Worm (Caenorhabditis elegans): ENCODE data around the gene pfd-4.
A peak's percentile ranks its signal among the peaks of the same experiment; 100 is the strongest.

The pfd-4 gene

ce11 chrIV:11307770-11308169 lies 7.2 kb upstream of the pfd-4 start:
- TF ChIP-seq aly-1 (tag; optimal IDR thresholded peaks at IDR 0.05) (no peak), ets-7 (tag; optimal IDR thresholded peaks at IDR 0.05) (no peak), tbx-11 (GFP tag; IDR thresholded peaks at IDR 0.05) (no peak), hmbx-1 (tag; optimal IDR thresholded peaks at IDR 0.05) (no peak), tbx-37 (GFP tag; conservative IDR thresholded peaks at IDR 0.05) (no peak), scrt-1 (GFP tag; IDR thresholded peaks at IDR 0.05) (no peak), flt-1 (GFP tag; IDR thresholded peaks at IDR 0.05) (no peak), hnd-1 (tag; optimal IDR thresholded peaks at IDR 0.05) (no peak), hmg-4 (GFP tag; optimal IDR thresholded peaks at IDR 0.05) (no peak), B0310.2 (tag; optimal IDR thresholded peaks at IDR 0.05) (no peak), pes-1 (GFP tag; IDR thresholded peaks at IDR 0.05) (no peak), F13C5.2 (tag; optimal IDR thresholded peaks at IDR 0.05) (no peak), ceh-36 (tag; optimal IDR thresholded peaks at IDR 0.05) (no peak), sea-1 (GFP tag; conservative IDR thresholded peaks at IDR 0.05) (no peak), ceh-13 (GFP tag; optimal IDR thresholded peaks at IDR 0.05) (no peak), tra-4 (tag; optimal IDR thresholded peaks at IDR 0.05) (no peak), ama-1 (optimal IDR thresholded peaks at IDR 0.05) (no peak)

ce11 chrIV:11310624-11311023 lies 4.4 kb upstream of the pfd-4 start, which contains the start of gene znf-207:
Gene znf-207, plus strand, starts transcription at chrIV:11310972.
- peak; percentile 24 for TF ChIP-seq ceh-13 (GFP tag; optimal IDR thresholded peaks at IDR 0.05)
- TF ChIP-seq sea-1 (GFP tag; conservative IDR thresholded peaks at IDR 0.05): 0 out of 2 replicates have a peak, but pooled peaks have one; percentile 51
- 0 out of 2 replicates have a peak, but pooled peaks have one; percentile 26 for TF ChIP-seq tbx-11 (GFP tag; IDR thresholded peaks at IDR 0.05)
- peak; percentile 20 for TF ChIP-seq hnd-1 (tag; optimal IDR thresholded peaks at IDR 0.05)
- peak; percentile 57 for TF ChIP-seq aly-1 (tag; optimal IDR thresholded peaks at IDR 0.05)
- peak; percentile 75 for TF ChIP-seq F13C5.2 (tag; optimal IDR thresholded peaks at IDR 0.05)
- no peak for TF ChIP-seq ets-7 (tag; optimal IDR thresholded peaks at IDR 0.05)
- TF ChIP-seq tra-4 (tag; optimal IDR thresholded peaks at IDR 0.05): no peak
- peak; percentile 9 for TF ChIP-seq hmbx-1 (tag; optimal IDR thresholded peaks at IDR 0.05)
- TF ChIP-seq scrt-1 (GFP tag; IDR thresholded peaks at IDR 0.05): no peak
- TF ChIP-seq flt-1 (GFP tag; IDR thresholded peaks at IDR 0.05): peak; percentile 61; the same call in 1 of the 2 replicates
- peak; percentile 73 for TF ChIP-seq pes-1 (GFP tag; IDR thresholded peaks at IDR 0.05)
- TF ChIP-seq B0310.2 (tag; optimal IDR thresholded peaks at IDR 0.05): no peak
- no peak for TF ChIP-seq ama-1 (optimal IDR thresholded peaks at IDR 0.05)
- TF ChIP-seq hmg-4 (GFP tag; optimal IDR thresholded peaks at IDR 0.05): no peak
- 0 out of 2 replicates have a peak, but pooled peaks have one; percentile 37 for TF ChIP-seq tbx-37 (GFP tag; conservative IDR thresholded peaks at IDR 0.05)

ce11 chrIV:11311484-11311883 lies 3.5 kb upstream of the pfd-4 start:
- no peak for TF ChIP-seq tra-4 (tag; optimal IDR thresholded peaks at IDR 0.05)
- TF ChIP-seq flt-1 (GFP tag; IDR thresholded peaks at IDR 0.05): no peak
- TF ChIP-seq pes-1 (GFP tag; IDR thresholded peaks at IDR 0.05): no peak
- no peak for TF ChIP-seq ceh-13 (GFP tag; optimal IDR thresholded peaks at IDR 0.05)
- no peak for TF ChIP-seq aly-1 (tag; optimal IDR thresholded peaks at IDR 0.05)
- TF ChIP-seq sea-1 (GFP tag; conservative IDR thresholded peaks at IDR 0.05): no peak
- TF ChIP-seq ets-7 (tag; optimal IDR thresholded peaks at IDR 0.05): no peak
- no peak for TF ChIP-seq B0310.2 (tag; optimal IDR thresholded peaks at IDR 0.05)
- TF ChIP-seq hmg-4 (GFP tag; optimal IDR thresholded peaks at IDR 0.05): no peak
- no peak for TF ChIP-seq ceh-36 (tag; optimal IDR thresholded peaks at IDR 0.05)
- no peak for TF ChIP-seq F13C5.2 (tag; optimal IDR thresholded peaks at IDR 0.05)
- no peak for TF ChIP-seq ama-1 (optimal IDR thresholded peaks at IDR 0.05)
- TF ChIP-seq scrt-1 (GFP tag; IDR thresholded peaks at IDR 0.05): no peak

ce11 chrIV:11313880-11314279 lies 1.1 kb upstream of the pfd-4 start, which contains the start of gene dnj-2:
Gene dnj-2, minus strand, starts transcription at chrIV:11313980.
- no peak for TF ChIP-seq pes-1 (GFP tag; IDR thresholded peaks at IDR 0.05)
- TF ChIP-seq hmbx-1 (tag; optimal IDR thresholded peaks at IDR 0.05): no peak
- TF ChIP-seq ceh-13 (GFP tag; optimal IDR thresholded peaks at IDR 0.05): no peak
- no peak for TF ChIP-seq tbx-11 (GFP tag; IDR thresholded peaks at IDR 0.05)
- TF ChIP-seq scrt-1 (GFP tag; IDR thresholded peaks at IDR 0.05): no peak

- TF ChIP-seq flt-1 (GFP tag; IDR thresholded peaks at IDR 0.05): no peak
- TF ChIP-seq ceh-13 (GFP tag; optimal IDR thresholded peaks at IDR 0.05): no peak
- TF ChIP-seq ceh-36 (tag; optimal IDR thresholded peaks at IDR 0.05): no peak
- no peak for TF ChIP-seq B0310.2 (tag; optimal IDR thresholded peaks at IDR 0.05)
- no peak for TF ChIP-seq hmbx-1 (tag; optimal IDR thresholded peaks at IDR 0.05)
- no peak for TF ChIP-seq scrt-1 (GFP tag; IDR thresholded peaks at IDR 0.05)
- no peak for TF ChIP-seq pes-1 (GFP tag; IDR thresholded peaks at IDR 0.05)
- no peak for TF ChIP-seq ets-7 (tag; optimal IDR thresholded peaks at IDR 0.05)
- no peak for TF ChIP-seq hmg-4 (GFP tag; optimal IDR thresholded peaks at IDR 0.05)
- no peak for TF ChIP-seq tbx-11 (GFP tag; IDR thresholded peaks at IDR 0.05)
- no peak for TF ChIP-seq tbx-37 (GFP tag; conservative IDR thresholded peaks at IDR 0.05)
Measured at ce11 chrIV:11315688-11316087, 681 bp downstream of the pfd-4 start.

- no peak for TF ChIP-seq ets-7 (tag; optimal IDR thresholded peaks at IDR 0.05)
- no peak for TF ChIP-seq flt-1 (GFP tag; IDR thresholded peaks at IDR 0.05)
- no peak for TF ChIP-seq F13C5.2 (tag; optimal IDR thresholded peaks at IDR 0.05)
- TF ChIP-seq tra-4 (tag; optimal IDR thresholded peaks at IDR 0.05): no peak
- no peak for TF ChIP-seq sea-1 (GFP tag; conservative IDR thresholded peaks at IDR 0.05)
- TF ChIP-seq aly-1 (tag; optimal IDR thresholded peaks at IDR 0.05): no peak
- TF ChIP-seq tbx-11 (GFP tag; IDR thresholded peaks at IDR 0.05): no peak
- no peak for TF ChIP-seq hnd-1 (tag; optimal IDR thresholded peaks at IDR 0.05)
Measured at ce11 chrIV:11316106-11316505, 1.1 kb downstream of the pfd-4 start.

- TF ChIP-seq ama-1 (optimal IDR thresholded peaks at IDR 0.05) (no peak), tbx-11 (GFP tag; IDR thresholded peaks at IDR 0.05) (no peak), aly-1 (tag; optimal IDR thresholded peaks at IDR 0.05) (no peak), hnd-1 (tag; optimal IDR thresholded peaks at IDR 0.05) (no peak), tbx-37 (GFP tag; conservative IDR thresholded peaks at IDR 0.05) (no peak)
Measured at ce11 chrIV:11316640-11317039, 1.6 kb downstream of the pfd-4 start.

- TF ChIP-seq flt-1 (GFP tag; IDR thresholded peaks at IDR 0.05): no peak
- no peak for TF ChIP-seq tbx-37 (GFP tag; conservative IDR thresholded peaks at IDR 0.05)
- no peak for TF ChIP-seq hmg-4 (GFP tag; optimal IDR thresholded peaks at IDR 0.05)
- TF ChIP-seq hmbx-1 (tag; optimal IDR thresholded peaks at IDR 0.05): no peak
- no peak for TF ChIP-seq ceh-36 (tag; optimal IDR thresholded peaks at IDR 0.05)
- no peak for TF ChIP-seq B0310.2 (tag; optimal IDR thresholded peaks at IDR 0.05)
- no peak for TF ChIP-seq ceh-13 (GFP tag; optimal IDR thresholded peaks at IDR 0.05)
- no peak for TF ChIP-seq pes-1 (GFP tag; IDR thresholded peaks at IDR 0.05)
- TF ChIP-seq tbx-11 (GFP tag; IDR thresholded peaks at IDR 0.05): no peak
- TF ChIP-seq ets-7 (tag; optimal IDR thresholded peaks at IDR 0.05): no peak
Measured at ce11 chrIV:11317119-11317518, 2.1 kb downstream of the pfd-4 start, which contains the start of gene gspd-1. Gene gspd-1, plus strand, starts transcription at chrIV:11317419.

Measured in whole organism, early embryonic.